Fruit fly (Drosophila melanogaster): ENCODE results near the gene endos.

The endos gene

dm6 chr3L:14055260-14055696 is 23.8 kb upstream of the endos start (continued):
- TF ChIP-seq Met (GFP tag; optimal IDR thresholded peaks at IDR 0.05) (peak; percentile 76), fd59A (GFP tag; optimal IDR thresholded peaks at IDR 0.05) (no peak), CG6808 (GFP tag; optimal IDR thresholded peaks at IDR 0.05) (peak; percentile 38), ss (GFP tag; optimal IDR thresholded peaks at IDR 0.05) (peak in 1 of 2 experiments; percentile 10), CG34406 (GFP tag; optimal IDR thresholded peaks at IDR 0.05) (peak; percentile 51), cyc (GFP tag; optimal IDR thresholded peaks at IDR 0.05) (peak; percentile 38), CG10631 (GFP tag; optimal IDR thresholded peaks at IDR 0.05) (peak; percentile 18), achi (GFP tag; optimal IDR thresholded peaks at IDR 0.05) (peak; percentile 55), spab (GFP tag; optimal IDR thresholded peaks at IDR 0.05) (no peak), pdm3 (GFP tag; optimal IDR thresholded peaks at IDR 0.05) (peak; percentile 52), acj6 (GFP tag; optimal IDR thresholded peaks at IDR 0.05) (peak; percentile 60), CG11294 (GFP tag; IDR thresholded peaks at IDR 0.05) (no peak), CG6792 (GFP tag; optimal IDR thresholded peaks at IDR 0.05) (peak; percentile 53), CG4318 (GFP tag; optimal IDR thresholded peaks at IDR 0.05) (no peak), net (GFP tag; optimal IDR thresholded peaks at IDR 0.05) (peak; percentile 27), Sox14 (GFP tag; optimal IDR thresholded peaks at IDR 0.05) (peak; percentile 72), CG1621 (tag; optimal IDR thresholded peaks at IDR 0.05) (no peak), lz (GFP tag; optimal IDR thresholded peaks at IDR 0.05) (peak; percentile 69), Smox (GFP tag; optimal IDR thresholded peaks at IDR 0.05) (peak; percentile 64), topi (GFP tag; optimal IDR thresholded peaks at IDR 0.05) (peak; percentile 67), CG10669 (GFP tag; optimal IDR thresholded peaks at IDR 0.05) (no peak)

dm6 chr3L:14053806-14054205 is 22.3 kb upstream of the endos start:
- TF ChIP-seq ss (GFP tag; optimal IDR thresholded peaks at IDR 0.05) (no peak), Smox (GFP tag; optimal IDR thresholded peaks at IDR 0.05) (no peak), Eip78C (GFP tag) (no peak), Lpt (GFP tag; optimal IDR thresholded peaks at IDR 0.05) (no peak), CG34406 (GFP tag; optimal IDR thresholded peaks at IDR 0.05) (no peak), Ets96B (tag; optimal IDR thresholded peaks at IDR 0.05) (no peak), net (GFP tag; optimal IDR thresholded peaks at IDR 0.05) (no peak), OdsH (GFP tag; optimal IDR thresholded peaks at IDR 0.05) (no peak), fd59A (GFP tag; optimal IDR thresholded peaks at IDR 0.05) (no peak)

- TF ChIP-seq CG11902 (GFP tag; optimal IDR thresholded peaks at IDR 0.05) (no peak), esn (GFP tag; optimal IDR thresholded peaks at IDR 0.05) (peak; percentile 40), CG32006 (GFP tag; optimal IDR thresholded peaks at IDR 0.05) (peak; percentile 10), Lpt (GFP tag; optimal IDR thresholded peaks at IDR 0.05) (peak; percentile 27), CG9139 (GFP tag; optimal IDR thresholded peaks at IDR 0.05) (peak; percentile 48), OdsH (GFP tag; optimal IDR thresholded peaks at IDR 0.05) (no peak), CG34406 (GFP tag; optimal IDR thresholded peaks at IDR 0.05) (no peak), Gug (GFP tag; IDR thresholded peaks at IDR 0.05) (no peak; the same call in 1 of the 2 replicates), Hr38 (GFP tag; optimal IDR thresholded peaks at IDR 0.05) (no peak), CG8632 (GFP tag; optimal IDR thresholded peaks at IDR 0.05) (no peak), CG6808 (GFP tag; optimal IDR thresholded peaks at IDR 0.05) (peak; percentile 44), salr (GFP tag; optimal IDR thresholded peaks at IDR 0.05) (no peak), Eip75B (GFP tag; optimal IDR thresholded peaks at IDR 0.05) (peak; percentile 37), Sox14 (GFP tag; optimal IDR thresholded peaks at IDR 0.05) (peak; percentile 78), CG3032 (tag; optimal IDR thresholded peaks at IDR 0.05) (peak; percentile 20), CG6792 (GFP tag; optimal IDR thresholded peaks at IDR 0.05) (peak; percentile 10), CG3919 (GFP tag; optimal IDR thresholded peaks at IDR 0.05) (peak; percentile 45), fd85E (GFP tag; optimal IDR thresholded peaks at IDR 0.05) (no peak), CG6163 (GFP tag; IDR thresholded peaks at IDR 0.05) (no peak), acj6 (GFP tag; optimal IDR thresholded peaks at IDR 0.05) (no peak), CG11762 (GFP tag; optimal IDR thresholded peaks at IDR 0.05; ENCODE audit: insufficient read depth) (no peak), Sox15 (GFP tag; optimal IDR thresholded peaks at IDR 0.05) (no peak), Smox (GFP tag; optimal IDR thresholded peaks at IDR 0.05) (peak; percentile 6), CG10669 (GFP tag; optimal IDR thresholded peaks at IDR 0.05) (no peak), ss (GFP tag; optimal IDR thresholded peaks at IDR 0.05) (peak; percentile 52 to 69), topi (GFP tag; optimal IDR thresholded peaks at IDR 0.05) (peak; percentile 47), eg (GFP tag; IDR thresholded peaks at IDR 0.05) (peak; percentile 44; the same call in 1 of the 3 replicates), fkh (GFP tag; optimal IDR thresholded peaks at IDR 0.05) (peak; percentile 25), lz (GFP tag; optimal IDR thresholded peaks at IDR 0.05) (peak; percentile 2), Ets96B (tag; optimal IDR thresholded peaks at IDR 0.05) (peak; percentile 14), Sox102F (GFP tag; optimal IDR thresholded peaks at IDR 0.05) (no peak), CG16779 (tag; optimal IDR thresholded peaks at IDR 0.05) (peak; percentile 43), Hr4 (GFP tag; optimal IDR thresholded peaks at IDR 0.05) (no peak)
These were observed 21.7 kb upstream of the endos start, which contains the start of the genes CG13484 and Frl for dm6 chr3L:14053073-14053643. TSS of gene CG13484 (minus strand) at chr3L:14053079. TSS of gene Frl (plus strand) at chr3L:14053215.

Measured in whole organism, prepupa.